Worm (Caenorhabditis elegans) whole organism, L1 larva: ENCODE measurements around the gene cpr-9.

ENCODE experiments used
- C16A3.4 ChIP-seq: fragments of 150-350 bp; optimal IDR thresholded peaks from 2 replicates; lab custom pipeline; 2014; ENCODE audit warnings: missing biosample characterization, missing genetic modification characterization
- nhr-28 ChIP-seq: fragments of 150-350 bp; optimal IDR thresholded peaks from 2 replicates; lab custom pipeline; 2014; ENCODE audit warnings: missing biosample characterization, missing genetic modification characterization
- skn-1 ChIP-seq: fragments of 150-350 bp; optimal IDR thresholded peaks from 2 replicates; lab custom pipeline; 2014; ENCODE audit warnings: missing biosample characterization, missing genetic modification characterization
- ztf-4 ChIP-seq: fragments of 150-350 bp; optimal IDR thresholded peaks from 2 replicates; lab custom pipeline; 2014; ENCODE audit warnings: missing biosample characterization, missing genetic modification characterization

DNA sequence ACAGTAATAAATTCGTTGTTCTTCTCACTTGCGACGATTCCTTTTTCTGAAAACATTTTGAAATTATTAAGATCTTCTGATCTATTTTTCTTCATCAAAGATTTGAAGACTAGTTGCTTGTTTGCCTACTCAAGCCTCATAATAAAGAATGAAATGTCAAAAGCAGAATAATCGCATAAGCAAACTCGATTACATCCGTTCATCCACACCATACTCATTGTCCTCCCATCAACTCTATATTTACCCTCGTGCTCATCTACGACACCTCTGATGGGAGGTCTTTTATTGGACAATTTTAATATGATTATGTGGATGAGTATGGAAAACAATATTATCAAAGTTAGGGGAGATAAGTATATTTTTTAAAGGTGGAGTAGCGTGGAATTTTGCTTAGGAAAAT, 31.0 kb downstream of the cpr-9 start:
- TF ChIP-seq skn-1 (tag; lab: Kevin White, UChicago) = no peak
- no peak for TF ChIP-seq C16A3.4 (tag; lab: Kevin White, UChicago)
- TF ChIP-seq ztf-4 (tag; lab: Kevin White, UChicago) = no peak
- no peak for TF ChIP-seq nhr-28 (tag; lab: Kevin White, UChicago)
